Worm (Caenorhabditis elegans): ENCODE results near the gene sre-26.

The sre-26 gene

DNA sequence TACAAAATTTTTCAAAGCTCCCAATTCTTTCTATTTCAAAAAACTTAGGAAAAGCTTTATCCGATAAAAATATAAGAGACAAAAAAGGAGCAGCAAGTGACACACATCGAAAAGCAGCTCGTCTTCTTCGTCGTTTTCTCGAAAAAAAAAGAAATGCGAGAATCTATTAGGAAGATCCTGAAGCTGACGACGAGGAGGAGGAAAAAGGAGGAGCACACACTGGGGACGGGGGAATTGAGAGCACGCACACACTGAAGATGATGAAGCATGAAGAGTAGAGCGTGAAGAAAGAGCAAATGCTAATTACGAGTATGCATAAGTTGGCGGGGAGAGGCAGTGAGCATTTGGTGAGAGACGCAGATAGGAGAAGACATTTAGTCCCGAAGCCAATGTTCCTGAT, 46.5 kb downstream of the sre-26 start:
- TF ChIP-seq atf-7 (tag; optimal IDR thresholded peaks at IDR 0.05) (no peak), ekl-4 (GFP tag; IDR thresholded peaks at IDR 0.05) (no peak), rec-8 (tag; optimal IDR thresholded peaks at IDR 0.05) (no peak), mel-28 (tag; optimal IDR thresholded peaks at IDR 0.05; ENCODE audit: borderline replicate concordance) (no peak), ccch-3 (GFP tag; optimal IDR thresholded peaks at IDR 0.05) (no peak), F23B12.7 (tag; optimal IDR thresholded peaks at IDR 0.05; ENCODE audit: insufficient read depth) (no peak), Y53F4B.3 (GFP tag; IDR thresholded peaks at IDR 0.05) (no peak), cebp-1 (GFP tag; IDR thresholded peaks at IDR 0.05) (no peak), cebp-1 (tag; optimal IDR thresholded peaks at IDR 0.05) (no peak), tbx-9 (tag; optimal IDR thresholded peaks at IDR 0.05; ENCODE audit: borderline replicate concordance) (no peak), pha-4 (tag; optimal IDR thresholded peaks at IDR 0.05) (no peak), ztf-25 (GFP tag; IDR thresholded peaks at IDR 0.05) (no peak), let-607 (tag; optimal IDR thresholded peaks at IDR 0.05) (no peak), efl-1 (GFP tag; optimal IDR thresholded peaks at IDR 0.05) (no peak), lsl-1 (GFP tag; optimal IDR thresholded peaks at IDR 0.05) (no peak), F57A8.1 (GFP tag; optimal IDR thresholded peaks at IDR 0.05) (no peak), F39B2.1 (GFP tag; IDR thresholded peaks at IDR 0.05) (no peak), F10E7.11 (tag; optimal IDR thresholded peaks at IDR 0.05) (no peak), madf-6 (GFP tag; IDR thresholded peaks at IDR 0.05) (no peak), B0336.3 (GFP tag; IDR thresholded peaks at IDR 0.05) (no peak), B0035.1 (tag; optimal IDR thresholded peaks at IDR 0.05) (no peak)

DNA sequence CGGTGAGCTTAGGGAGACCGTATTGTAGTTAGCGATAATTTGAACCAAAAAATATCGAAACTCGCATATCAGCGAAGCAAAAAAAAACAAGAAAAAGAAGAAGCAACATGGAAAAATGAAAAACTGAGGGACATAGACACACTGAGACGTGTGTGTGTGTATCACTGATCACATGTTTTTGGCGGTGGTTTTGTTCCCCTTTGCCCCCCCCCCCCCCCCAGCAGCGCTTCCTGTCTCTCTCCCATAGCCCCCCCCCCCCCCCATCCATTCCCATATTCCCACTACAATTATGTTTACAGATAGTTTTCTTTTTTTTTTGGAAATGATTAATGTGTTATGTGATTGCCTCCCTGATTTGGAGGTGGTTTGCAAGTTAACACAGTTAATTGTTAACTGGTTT, 51.2 kb downstream of the sre-26 start:
- TF ChIP-seq bed-1 (GFP tag; IDR thresholded peaks at IDR 0.05): no peak
- no peak for TF ChIP-seq cebp-1 (GFP tag; IDR thresholded peaks at IDR 0.05)
- TF ChIP-seq cebp-1 (tag; optimal IDR thresholded peaks at IDR 0.05): peak; percentile 9
- peak; percentile 55; the same call in 1 of the 2 replicates for TF ChIP-seq egrh-3 (GFP tag; IDR thresholded peaks at IDR 0.05)
- no peak for TF ChIP-seq aptf-2 (GFP tag; conservative IDR thresholded peaks at IDR 0.05)
- no peak for TF ChIP-seq Y79H2A.3 (GFP tag; conservative IDR thresholded peaks at IDR 0.05)
- TF ChIP-seq zfh-2 (GFP tag; conservative IDR thresholded peaks at IDR 0.05): peak; percentile 94

Measured in whole organism, young adult.